Fruit fly (Drosophila melanogaster): ENCODE data around the gene Ser.
A peak's percentile ranks its signal among the peaks of the same experiment; 100 is the strongest.

Ser gene

DNA sequence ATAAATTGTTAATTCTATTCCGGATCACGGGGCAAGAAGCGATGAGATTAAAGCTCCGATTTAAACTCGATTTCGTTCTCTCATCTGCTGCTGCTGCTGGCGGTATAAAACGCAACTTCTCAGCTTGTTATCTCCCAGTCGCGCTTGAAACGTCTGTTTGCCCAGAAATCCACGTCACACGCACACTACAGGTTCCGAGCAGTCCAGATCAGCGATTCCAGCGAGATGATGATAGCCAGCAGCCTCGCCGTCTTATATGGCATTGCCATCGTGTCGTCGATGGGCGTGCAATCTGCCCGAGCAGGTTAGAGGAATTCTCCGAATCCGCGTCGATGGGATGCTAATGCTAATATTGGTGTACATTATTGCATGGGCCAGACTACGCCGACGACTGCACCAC is 36.3 kb downstream of the Ser start, which contains the start of gene grass:
TSS of gene grass (plus strand) at position 135 of the 400 bp plus-strand sequence.
- no peak for TF ChIP-seq tj (GFP tag; optimal IDR thresholded peaks at IDR 0.05)
- TF ChIP-seq Mnt (GFP tag; optimal IDR thresholded peaks at IDR 0.05) = no peak
- no peak for TF ChIP-seq Hr96 (GFP tag; optimal IDR thresholded peaks at IDR 0.05)
- no peak for TF ChIP-seq CG12768 (GFP tag; optimal IDR thresholded peaks at IDR 0.05)

DNA sequence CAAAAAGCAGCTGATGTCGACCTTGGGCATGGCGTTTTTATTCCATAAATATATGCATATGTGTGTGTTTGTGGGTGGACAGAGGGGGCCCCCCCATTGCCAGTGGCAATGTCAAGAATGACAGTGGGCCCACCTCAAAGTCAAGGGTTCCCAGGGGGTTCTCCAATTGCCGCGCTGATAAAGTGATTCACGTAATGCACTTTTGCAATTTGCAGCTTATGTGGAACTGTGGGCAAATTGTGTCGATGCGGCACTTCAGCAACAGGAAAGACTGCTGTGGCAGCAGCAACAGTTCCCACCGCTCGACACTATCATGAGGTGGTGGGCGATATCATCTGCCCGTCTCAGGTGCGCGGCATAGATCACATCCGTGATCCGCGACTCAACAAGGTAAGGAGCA is 40.1 kb downstream of the Ser start:
- TF ChIP-seq tj (GFP tag; optimal IDR thresholded peaks at IDR 0.05) (peak; percentile 99), pad (GFP tag; optimal IDR thresholded peaks at IDR 0.05) (no peak)

DNA sequence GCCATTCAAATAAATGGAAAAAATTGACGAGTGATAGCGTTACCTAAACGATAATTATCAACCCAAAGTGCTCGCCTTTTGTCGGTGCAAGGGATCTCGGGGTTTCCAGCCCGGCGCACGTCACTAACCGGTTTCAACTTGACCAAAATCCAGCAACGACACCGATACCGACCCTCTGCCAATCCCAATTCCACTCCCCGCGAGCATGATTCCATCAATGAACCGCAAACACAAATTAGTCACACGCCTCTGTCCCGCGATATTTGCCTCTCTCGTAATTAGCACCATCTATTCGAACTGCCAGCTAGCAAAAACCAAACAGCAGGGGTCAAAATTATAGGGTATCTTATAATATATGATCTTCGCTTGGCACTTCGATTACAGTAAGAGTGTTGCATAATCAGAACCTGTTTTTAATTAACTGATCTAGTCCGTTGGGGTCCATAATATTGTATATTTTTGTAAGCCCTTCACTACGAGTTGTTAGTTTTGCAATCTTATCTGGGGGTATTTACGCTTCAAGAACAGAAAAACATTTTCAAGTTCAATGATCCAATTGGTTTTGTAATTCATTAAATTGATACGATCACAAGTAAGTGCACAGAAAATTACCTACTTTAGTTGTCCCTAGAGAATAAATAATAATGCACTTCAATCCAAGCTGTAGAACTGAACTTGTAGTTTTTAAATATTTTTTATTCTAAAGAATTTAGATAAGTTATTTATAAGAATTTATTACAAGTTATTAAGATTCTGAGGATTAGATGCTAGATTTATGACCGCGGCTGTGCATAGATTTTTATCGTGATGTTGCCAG is 40.8 kb downstream of the Ser start:
- TF ChIP-seq CG7101 (tag; optimal IDR thresholded peaks at IDR 0.05) = peak; percentile 61
- peak; percentile 47 for TF ChIP-seq CG12768 (GFP tag; optimal IDR thresholded peaks at IDR 0.05)
- peak; percentile 34 for TF ChIP-seq CG14711 (tag; optimal IDR thresholded peaks at IDR 0.05)
- peak; percentile 59 for TF ChIP-seq cic (GFP tag; optimal IDR thresholded peaks at IDR 0.05)
- peak; percentile 41 for TF ChIP-seq CG5204 (GFP tag; optimal IDR thresholded peaks at IDR 0.05)
- TF ChIP-seq ovo (GFP tag; optimal IDR thresholded peaks at IDR 0.05) = no peak
- TF ChIP-seq CG7045 (GFP tag; optimal IDR thresholded peaks at IDR 0.05) = peak; percentile 64
- no peak for TF ChIP-seq bab1 (GFP tag; optimal IDR thresholded peaks at IDR 0.05)
- TF ChIP-seq Hr96 (GFP tag; optimal IDR thresholded peaks at IDR 0.05) = no peak
- peak; percentile 71 for TF ChIP-seq CG11617 (GFP tag; optimal IDR thresholded peaks at IDR 0.05)
- TF ChIP-seq kay (GFP tag; ENCODE audit: borderline replicate concordance) = peak; percentile 94
- no peak for TF ChIP-seq Crg-1 (GFP tag; optimal IDR thresholded peaks at IDR 0.05)
- TF ChIP-seq toe (GFP tag; optimal IDR thresholded peaks at IDR 0.05) = no peak
- no peak for TF ChIP-seq pad (GFP tag; optimal IDR thresholded peaks at IDR 0.05)
- peak; percentile 47 for TF ChIP-seq CG33017 (tag; optimal IDR thresholded peaks at IDR 0.05)
- TF ChIP-seq cnc (optimal IDR thresholded peaks at IDR 0.05) = no peak

dm6 chr3R:27152129-27152968 is 41.7 kb downstream of the Ser start:
- peak; percentile 86 for TF ChIP-seq pad (GFP tag; optimal IDR thresholded peaks at IDR 0.05)
- no peak for TF ChIP-seq Hr96 (GFP tag; optimal IDR thresholded peaks at IDR 0.05)
- TF ChIP-seq CG33017 (tag; optimal IDR thresholded peaks at IDR 0.05) = no peak
- TF ChIP-seq tj (GFP tag; optimal IDR thresholded peaks at IDR 0.05) = peak; percentile 80
- TF ChIP-seq cic (GFP tag; optimal IDR thresholded peaks at IDR 0.05) = no peak
- TF ChIP-seq Crg-1 (GFP tag; optimal IDR thresholded peaks at IDR 0.05) = peak; percentile 43
- no peak for TF ChIP-seq toe (GFP tag; optimal IDR thresholded peaks at IDR 0.05)
- peak; percentile 60 for TF ChIP-seq CG14711 (tag; optimal IDR thresholded peaks at IDR 0.05)
- peak; percentile 79 for TF ChIP-seq Mnt (GFP tag; optimal IDR thresholded peaks at IDR 0.05)
- peak; percentile 76 for TF ChIP-seq bab1 (GFP tag; optimal IDR thresholded peaks at IDR 0.05)
- TF ChIP-seq Clk (GFP tag; optimal IDR thresholded peaks at IDR 0.05) = no peak
- TF ChIP-seq CG12768 (GFP tag; optimal IDR thresholded peaks at IDR 0.05) = peak; percentile 27
- peak; percentile 58 for TF ChIP-seq CG11617 (GFP tag; optimal IDR thresholded peaks at IDR 0.05)
- TF ChIP-seq cnc (optimal IDR thresholded peaks at IDR 0.05) = no peak
- no peak for TF ChIP-seq CG1620 (GFP tag; optimal IDR thresholded peaks at IDR 0.05)
- no peak for TF ChIP-seq kay (GFP tag; ENCODE audit: borderline replicate concordance)
- TF ChIP-seq CG5204 (GFP tag; optimal IDR thresholded peaks at IDR 0.05) = peak; percentile 29
- peak; percentile 42 for TF ChIP-seq CG7101 (tag; optimal IDR thresholded peaks at IDR 0.05)
- peak; percentile 2 for TF ChIP-seq CG7045 (GFP tag; optimal IDR thresholded peaks at IDR 0.05)
- no peak for TF ChIP-seq ovo (GFP tag; optimal IDR thresholded peaks at IDR 0.05)

- TF ChIP-seq cic (GFP tag; optimal IDR thresholded peaks at IDR 0.05) = peak; percentile 28
- no peak for TF ChIP-seq Crg-1 (GFP tag; optimal IDR thresholded peaks at IDR 0.05)
- TF ChIP-seq bab1 (GFP tag; optimal IDR thresholded peaks at IDR 0.05) = peak; percentile 20
Observed at dm6 chr3R:27151516-27151823, 42.6 kb downstream of the Ser start, which contains the start of gene Men-b. TSS of gene Men-b (plus strand) at chr3R:27151662.

DNA sequence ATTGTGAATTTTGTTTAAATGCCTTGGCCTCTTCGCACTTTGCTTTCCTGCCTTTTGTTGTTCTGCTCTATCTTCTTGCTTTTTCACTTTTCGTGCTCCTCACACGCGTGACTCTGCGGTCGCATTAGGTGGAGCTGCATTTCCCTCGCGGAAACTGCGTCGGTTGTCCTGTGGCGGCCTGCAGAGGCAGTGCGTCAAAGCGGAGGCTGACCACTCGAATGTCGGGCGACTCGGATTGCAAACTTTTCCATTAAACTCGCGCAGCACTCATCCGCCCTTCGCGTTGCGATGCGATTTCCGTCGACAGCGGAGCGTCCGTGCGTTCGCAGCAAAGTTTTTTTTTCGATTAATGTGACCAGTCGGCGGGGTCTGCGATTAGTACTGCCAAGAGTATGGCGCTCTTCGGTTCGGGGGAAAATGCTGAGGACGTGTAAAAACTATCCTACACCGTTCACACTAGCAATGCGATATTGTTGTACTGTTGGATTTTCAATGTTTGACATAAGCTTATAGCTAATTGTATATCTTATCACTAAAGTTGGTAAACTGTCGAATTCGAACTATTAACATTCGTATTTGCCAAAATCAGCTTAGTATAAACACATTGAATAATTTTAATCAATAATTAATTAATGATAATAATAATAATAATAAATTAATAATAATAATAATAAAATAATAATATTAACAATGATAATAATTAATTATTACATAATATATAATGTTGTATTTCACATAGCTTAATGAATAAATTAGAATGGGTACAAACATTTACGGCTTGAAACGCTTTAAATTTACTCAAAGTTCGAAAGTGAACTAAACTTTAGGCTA is 43.2 kb downstream of the Ser start, which contains the start of gene CG6051:
TSS of gene CG6051 (minus strand) at position 385 of the 831 bp plus-strand sequence.
- TF ChIP-seq CG11617 (GFP tag; optimal IDR thresholded peaks at IDR 0.05) (peak; percentile 26), CG7045 (GFP tag; optimal IDR thresholded peaks at IDR 0.05) (peak; percentile 17), CG14711 (tag; optimal IDR thresholded peaks at IDR 0.05) (no peak), CG33017 (tag; optimal IDR thresholded peaks at IDR 0.05) (peak; percentile 1), pad (GFP tag; optimal IDR thresholded peaks at IDR 0.05) (no peak), ovo (GFP tag; optimal IDR thresholded peaks at IDR 0.05) (no peak), Clk (GFP tag; optimal IDR thresholded peaks at IDR 0.05) (peak; percentile 26), CG7101 (tag; optimal IDR thresholded peaks at IDR 0.05) (no peak), cnc (optimal IDR thresholded peaks at IDR 0.05) (no peak), CG1620 (GFP tag; optimal IDR thresholded peaks at IDR 0.05) (peak; percentile 39), tj (GFP tag; optimal IDR thresholded peaks at IDR 0.05) (peak; percentile 43), Crg-1 (GFP tag; optimal IDR thresholded peaks at IDR 0.05) (no peak), Mnt (GFP tag; optimal IDR thresholded peaks at IDR 0.05) (peak; percentile 76), cic (GFP tag; optimal IDR thresholded peaks at IDR 0.05) (no peak), Hr96 (GFP tag; optimal IDR thresholded peaks at IDR 0.05) (peak; percentile 39), toe (GFP tag; optimal IDR thresholded peaks at IDR 0.05) (peak; percentile 51), CG5204 (GFP tag; optimal IDR thresholded peaks at IDR 0.05) (no peak), bab1 (GFP tag; optimal IDR thresholded peaks at IDR 0.05) (peak; percentile 62), CG12768 (GFP tag; optimal IDR thresholded peaks at IDR 0.05) (peak; percentile 0), kay (GFP tag; ENCODE audit: borderline replicate concordance) (no peak)
